Worm (Caenorhabditis elegans): ENCODE measurements around the gene pqn-41.

Gene pqn-41

DNA sequence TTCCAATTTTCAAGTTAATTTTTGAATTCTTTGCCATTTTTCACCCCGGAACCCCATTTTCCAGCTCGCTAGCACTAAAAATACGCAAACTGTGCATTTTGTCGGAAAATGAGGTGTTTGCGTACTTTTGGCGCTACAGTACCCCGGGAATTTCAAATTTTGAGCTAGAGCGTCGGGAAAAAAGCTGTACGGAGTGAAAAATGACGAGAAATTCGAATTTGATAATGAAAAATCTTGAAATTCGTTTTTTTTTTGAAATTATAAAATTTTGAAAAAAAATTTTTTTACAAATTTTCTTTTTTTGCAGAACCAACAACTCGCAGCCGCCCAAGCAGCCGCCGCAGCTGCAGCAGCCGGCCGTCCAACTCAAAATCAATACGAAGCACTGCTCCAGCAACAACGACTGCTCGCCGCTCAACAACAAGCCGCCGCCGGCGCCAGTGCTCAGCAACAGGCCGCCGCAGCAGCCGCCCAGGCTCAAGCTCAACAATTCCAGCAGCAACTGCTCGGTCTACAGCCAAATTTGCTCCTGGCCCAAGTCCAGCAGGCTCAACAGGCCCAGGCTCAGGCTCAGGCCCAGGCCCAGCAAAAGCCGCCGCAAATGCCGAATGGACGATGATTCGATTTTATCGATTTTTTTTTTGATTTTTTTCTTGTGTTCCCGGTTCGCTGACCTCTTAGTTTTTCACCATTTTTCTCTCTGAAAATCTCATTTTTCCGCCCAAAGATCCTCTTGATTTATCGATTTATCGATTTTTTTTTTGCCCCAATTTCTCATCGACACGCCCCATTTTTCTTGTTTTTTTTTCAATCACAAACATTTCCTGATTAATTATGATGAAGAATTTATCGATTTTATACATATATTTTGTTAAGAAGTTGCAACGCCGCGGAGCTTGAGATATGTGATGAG lies 33.2 kb downstream of the pqn-41 start:
- TF ChIP-seq pes-1 (GFP tag; IDR thresholded peaks at IDR 0.05) = peak; percentile 40; the same call in 1 of the 2 replicates
- TF ChIP-seq B0310.2 (tag; optimal IDR thresholded peaks at IDR 0.05) = no peak

- TF ChIP-seq ets-7 (tag; optimal IDR thresholded peaks at IDR 0.05) (no peak), tbx-11 (GFP tag; IDR thresholded peaks at IDR 0.05) (no peak), hmg-4 (GFP tag; optimal IDR thresholded peaks at IDR 0.05) (no peak), flt-1 (GFP tag; IDR thresholded peaks at IDR 0.05) (no peak), aly-1 (tag; optimal IDR thresholded peaks at IDR 0.05) (no peak), scrt-1 (GFP tag; IDR thresholded peaks at IDR 0.05) (no peak), ceh-13 (GFP tag; optimal IDR thresholded peaks at IDR 0.05) (no peak), pes-1 (GFP tag; IDR thresholded peaks at IDR 0.05) (no peak), B0310.2 (tag; optimal IDR thresholded peaks at IDR 0.05) (no peak)
Observed at ce11 chrIII:1939625-1939988, 33.8 kb downstream of the pqn-41 start.

- TF ChIP-seq ceh-36 (tag; optimal IDR thresholded peaks at IDR 0.05) (no peak), pes-1 (GFP tag; IDR thresholded peaks at IDR 0.05) (0 out of 2 replicates have a peak, but pooled peaks have one; percentile 27)
Observed at ce11 chrIII:1943488-1943887, 37.7 kb downstream of the pqn-41 start, which contains the start of gene F53A3.1. F53A3.1 (minus strand) TSS chrIII:1943637.

DNA sequence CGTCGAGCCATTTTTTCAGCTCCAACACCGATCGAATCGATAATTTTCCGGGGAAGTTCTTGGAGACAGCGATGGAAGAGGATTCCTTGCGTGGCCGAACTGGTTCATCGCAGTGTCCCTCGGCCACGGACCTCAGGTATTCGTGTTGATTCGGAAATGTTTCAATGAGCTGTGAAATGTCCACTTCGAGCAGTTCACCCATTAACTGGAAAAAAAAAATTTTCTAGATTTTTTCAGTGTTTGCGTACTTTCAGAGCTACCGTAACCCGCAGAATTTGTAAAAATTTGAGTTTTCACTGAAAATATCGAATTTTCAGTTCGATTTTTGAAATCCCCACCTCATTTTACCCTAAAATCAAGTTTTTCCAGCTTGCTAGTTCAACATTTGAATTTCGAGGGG lies 42.1 kb downstream of the pqn-41 start:
- TF ChIP-seq ceh-36 (tag; optimal IDR thresholded peaks at IDR 0.05) (no peak), tbx-11 (GFP tag; IDR thresholded peaks at IDR 0.05) (no peak), ets-7 (tag; optimal IDR thresholded peaks at IDR 0.05) (no peak), scrt-1 (GFP tag; IDR thresholded peaks at IDR 0.05) (no peak), ceh-13 (GFP tag; optimal IDR thresholded peaks at IDR 0.05) (no peak), hmbx-1 (tag; optimal IDR thresholded peaks at IDR 0.05) (no peak), hmg-4 (GFP tag; optimal IDR thresholded peaks at IDR 0.05) (no peak), pes-1 (GFP tag; IDR thresholded peaks at IDR 0.05) (no peak), sea-1 (GFP tag; conservative IDR thresholded peaks at IDR 0.05) (no peak), flt-1 (GFP tag; IDR thresholded peaks at IDR 0.05) (no peak), tra-4 (tag; optimal IDR thresholded peaks at IDR 0.05) (no peak)

- TF ChIP-seq hmbx-1 (tag; optimal IDR thresholded peaks at IDR 0.05) (no peak), ceh-13 (GFP tag; optimal IDR thresholded peaks at IDR 0.05) (no peak), sea-1 (GFP tag; conservative IDR thresholded peaks at IDR 0.05) (no peak), ets-7 (tag; optimal IDR thresholded peaks at IDR 0.05) (no peak), ama-1 (optimal IDR thresholded peaks at IDR 0.05) (no peak), tbx-37 (GFP tag; conservative IDR thresholded peaks at IDR 0.05) (no peak), tbx-11 (GFP tag; IDR thresholded peaks at IDR 0.05) (no peak), aly-1 (tag; optimal IDR thresholded peaks at IDR 0.05) (no peak), pes-1 (GFP tag; IDR thresholded peaks at IDR 0.05) (no peak)
Observed at ce11 chrIII:1949362-1949761, 43.6 kb downstream of the pqn-41 start.

- TF ChIP-seq tbx-37 (GFP tag; conservative IDR thresholded peaks at IDR 0.05) (no peak), B0310.2 (tag; optimal IDR thresholded peaks at IDR 0.05) (no peak), scrt-1 (GFP tag; IDR thresholded peaks at IDR 0.05) (no peak), tbx-11 (GFP tag; IDR thresholded peaks at IDR 0.05) (no peak), ceh-13 (GFP tag; optimal IDR thresholded peaks at IDR 0.05) (no peak), pes-1 (GFP tag; IDR thresholded peaks at IDR 0.05) (no peak), F13C5.2 (tag; optimal IDR thresholded peaks at IDR 0.05) (peak; percentile 75), hmg-4 (GFP tag; optimal IDR thresholded peaks at IDR 0.05) (peak; percentile 11), flt-1 (GFP tag; IDR thresholded peaks at IDR 0.05) (peak; percentile 55), ets-7 (tag; optimal IDR thresholded peaks at IDR 0.05) (no peak), sea-1 (GFP tag; conservative IDR thresholded peaks at IDR 0.05) (no peak), hnd-1 (tag; optimal IDR thresholded peaks at IDR 0.05) (no peak), tra-4 (tag; optimal IDR thresholded peaks at IDR 0.05) (peak; percentile 3), hmbx-1 (tag; optimal IDR thresholded peaks at IDR 0.05) (no peak), ama-1 (optimal IDR thresholded peaks at IDR 0.05) (no peak), ceh-36 (tag; optimal IDR thresholded peaks at IDR 0.05) (no peak), aly-1 (tag; optimal IDR thresholded peaks at IDR 0.05) (no peak)
Observed at ce11 chrIII:1950236-1950635, 44.5 kb downstream of the pqn-41 start, which contains the start of the genes polh-1 and rps-22. polh-1 (minus strand) TSS chrIII:1950269. rps-22 (plus strand) TSS chrIII:1950535.

DNA sequence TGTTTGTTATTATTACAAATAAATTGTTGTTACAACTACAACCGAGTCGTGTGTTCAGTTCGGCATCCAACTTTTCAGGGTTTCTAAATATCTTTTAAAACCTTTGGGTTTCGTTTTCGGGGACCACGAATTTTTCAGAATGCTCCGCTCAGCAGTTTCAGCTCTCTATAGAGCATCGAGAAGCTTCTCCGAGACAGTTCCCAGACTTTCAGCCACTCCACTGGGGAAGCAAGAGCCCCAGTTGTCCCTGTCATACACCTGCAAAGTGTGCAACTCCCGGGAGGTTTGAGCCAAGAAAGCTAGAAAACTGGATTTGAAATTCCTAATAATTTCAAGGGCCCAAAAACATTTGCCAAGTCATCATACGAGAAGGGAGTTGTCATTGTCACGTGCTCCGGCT lies 45.6 kb downstream of the pqn-41 start, which contains the start of gene F53A3.7:
F53A3.7 (plus strand) TSS at position 139 of the 400 bp plus-strand sequence.
- TF ChIP-seq sea-1 (GFP tag; conservative IDR thresholded peaks at IDR 0.05) = no peak
- TF ChIP-seq ama-1 (optimal IDR thresholded peaks at IDR 0.05) = peak; percentile 75

- TF ChIP-seq ets-7 (tag; optimal IDR thresholded peaks at IDR 0.05) (no peak), aly-1 (tag; optimal IDR thresholded peaks at IDR 0.05) (no peak), flt-1 (GFP tag; IDR thresholded peaks at IDR 0.05) (no peak), ceh-36 (tag; optimal IDR thresholded peaks at IDR 0.05) (no peak), F13C5.2 (tag; optimal IDR thresholded peaks at IDR 0.05) (no peak), ama-1 (optimal IDR thresholded peaks at IDR 0.05) (no peak), hmg-4 (GFP tag; optimal IDR thresholded peaks at IDR 0.05) (no peak), pes-1 (GFP tag; IDR thresholded peaks at IDR 0.05) (no peak), tbx-11 (GFP tag; IDR thresholded peaks at IDR 0.05) (no peak), tbx-37 (GFP tag; conservative IDR thresholded peaks at IDR 0.05) (no peak)
Observed at ce11 chrIII:1955520-1956095, 49.9 kb downstream of the pqn-41 start.
